Worm (Caenorhabditis elegans) whole organism, young adult: Measurements from ENCODE around the gene tctn-1.
A peak's percentile ranks its signal among the peaks of the same experiment; 100 is the strongest.
"Not testable (repeated sequence)": the region's sequence is repeated elsewhere in the genome, so short reads cannot be mapped to it uniquely, and the experiment has no call there.

ENCODE experiments used
- B0019.2 ChIP-seq: fragments of 200-800 bp; sonication (Bioruptor generic); conservative IDR thresholded peaks from 2 replicates; pipeline ENCODE4 v1.3.6; 2022; ENCODE audit warnings: missing genetic modification reagents, missing genetic modification characterization, missing compliant biosample characterization
- B0035.1 ChIP-seq: sonication (generic microtip); optimal IDR thresholded peaks from 2 replicates; lab custom pipeline; 2016; ENCODE audit warnings: missing genetic modification characterization, mild to moderate bottlenecking, missing compliant biosample characterization, missing genotype, missing genetic modification reagents
- F33H1.4 ChIP-seq: fragments of 200-800 bp; sonication (Bioruptor generic); IDR thresholded peaks from 2 replicates; pipeline ENCODE4 v1.3.6; 2022; ENCODE audit warnings: missing genetic modification reagents, missing genetic modification characterization, missing compliant biosample characterization
- Y95B8A.8 ChIP-seq: fragments of 200-800 bp; sonication (Bioruptor generic); IDR thresholded peaks from 2 replicates; pipeline ENCODE4 v1.3.6; 2022; ENCODE audit warnings: missing genetic modification reagents, missing genetic modification characterization, missing compliant biosample characterization
- akir-1 ChIP-seq: fragments of 200-800 bp; sonication (Bioruptor generic); optimal IDR thresholded peaks from 2 replicates; lab custom pipeline; 2018; ENCODE audit warnings: mild to moderate bottlenecking, missing genetic modification characterization, moderate library complexity, missing compliant biosample characterization
- aptf-2 ChIP-seq: fragments of 200-800 bp; sonication (Bioruptor generic); conservative IDR thresholded peaks from 2 replicates; pipeline ENCODE4 v1.3.6; 2022; ENCODE audit warnings: missing genetic modification reagents, missing genetic modification characterization, missing compliant biosample characterization
- aptf-3 ChIP-seq: fragments of 200-800 bp; sonication (Bioruptor generic); IDR thresholded peaks from 2 replicates; pipeline ENCODE4 v1.3.6; 2022; ENCODE audit warnings: missing genetic modification characterization, missing compliant biosample characterization
- attf-5 ChIP-seq: fragments of 200-800 bp; sonication (Bioruptor generic); optimal IDR thresholded peaks from 2 replicates; lab custom pipeline; 2018; ENCODE audit warnings: mild to moderate bottlenecking, missing genetic modification characterization, missing compliant biosample characterization
- attf-6 ChIP-seq: fragments of 200-800 bp; sonication (Bioruptor generic); IDR thresholded peaks from 2 replicates; pipeline ENCODE4 v1.3.6; 2022; ENCODE audit warnings: missing genetic modification reagents, missing genetic modification characterization, missing compliant biosample characterization
- bed-2 ChIP-seq: fragments of 200-800 bp; sonication (Bioruptor generic); IDR thresholded peaks from 2 replicates; pipeline ENCODE4 v1.3.6; 2022; ENCODE audit warnings: missing genetic modification reagents, missing genetic modification characterization, missing compliant biosample characterization
- ceh-100 ChIP-seq: fragments of 200-800 bp; sonication (Bioruptor generic); IDR thresholded peaks from 2 replicates; pipeline ENCODE4 v1.3.6; 2022; ENCODE audit warnings: missing genetic modification reagents, missing genetic modification characterization, missing compliant biosample characterization
- die-1 ChIP-seq: sonication (generic microtip); optimal IDR thresholded peaks from 2 replicates; lab custom pipeline; 2016; ENCODE audit warnings: missing genotype, mild to moderate bottlenecking, missing genetic modification characterization, missing compliant biosample characterization
- ekl-4 ChIP-seq: fragments of 200-800 bp; sonication (Bioruptor generic); IDR thresholded peaks from 2 replicates; pipeline ENCODE4 v1.3.6; 2022; ENCODE audit warnings: missing genetic modification reagents, missing genetic modification characterization, missing compliant biosample characterization
- hlh-26 ChIP-seq: fragments of 200-800 bp; sonication (Bioruptor generic); conservative IDR thresholded peaks from 2 replicates; pipeline ENCODE4 v1.3.6; 2022; ENCODE audit warnings: missing genetic modification reagents, missing genetic modification characterization, missing compliant biosample characterization
- hmg-1.2 ChIP-seq: fragments of 200-800 bp; sonication (Bioruptor generic); IDR thresholded peaks from 2 replicates; pipeline ENCODE4 v1.3.6; 2022; ENCODE audit warnings: missing genetic modification reagents, missing genetic modification characterization, missing compliant biosample characterization
- hrde-1 ChIP-seq: sonication (generic microtip); optimal IDR thresholded peaks from 2 replicates; lab custom pipeline; 2016; ENCODE audit warnings: missing genetic modification characterization, mild to moderate bottlenecking, missing compliant biosample characterization, moderate library complexity, missing genotype, missing genetic modification reagents, borderline replicate concordance
- lin-40 ChIP-seq: sonication (generic microtip); optimal IDR thresholded peaks from 2 replicates; lab custom pipeline; 2016; ENCODE audit warnings: missing genetic modification characterization, mild to moderate bottlenecking, missing compliant biosample characterization, missing genotype, missing genetic modification reagents
- lin-54 ChIP-seq: fragments of 200-800 bp; sonication (Bioruptor generic); optimal IDR thresholded peaks from 2 replicates; lab custom pipeline; 2018; ENCODE audit warnings: mild to moderate bottlenecking, missing genetic modification characterization, missing compliant biosample characterization
- lsl-1 ChIP-seq: fragments of 200-800 bp; sonication (Bioruptor generic); optimal IDR thresholded peaks from 2 replicates; lab custom pipeline; 2018; ENCODE audit warnings: mild to moderate bottlenecking, missing genetic modification characterization, moderate library complexity, missing compliant biosample characterization
- madf-3 ChIP-seq: fragments of 200-800 bp; sonication (Bioruptor generic); IDR thresholded peaks from 2 replicates; pipeline ENCODE4 v1.3.6; 2022; ENCODE audit warnings: missing genetic modification reagents, missing genetic modification characterization, missing compliant biosample characterization
- madf-6 ChIP-seq: fragments of 200-800 bp; sonication (Bioruptor generic); IDR thresholded peaks from 2 replicates; pipeline ENCODE4 v1.3.6; 2022; ENCODE audit warnings: missing genetic modification reagents, missing genetic modification characterization, missing compliant biosample characterization
- madf-8 ChIP-seq: fragments of 200-800 bp; sonication (Bioruptor generic); conservative IDR thresholded peaks from 2 replicates; pipeline ENCODE4 v1.3.6; 2022; ENCODE audit warnings: missing genetic modification reagents, missing genetic modification characterization, missing compliant biosample characterization
- mcd-1 ChIP-seq: fragments of 200-800 bp; sonication (Bioruptor generic); IDR thresholded peaks from 2 replicates; pipeline ENCODE4 v1.3.6; 2022; ENCODE audit warnings: missing genetic modification reagents, missing genetic modification characterization, missing compliant biosample characterization
- nfyb-1 ChIP-seq: fragments of 200-800 bp; sonication (Bioruptor generic); IDR thresholded peaks from 2 replicates; pipeline ENCODE4 v1.3.6; 2022; ENCODE audit warnings: missing genetic modification reagents, missing genetic modification characterization, missing compliant biosample characterization
- nhr-27 ChIP-seq: fragments of 200-800 bp; sonication (Bioruptor generic); optimal IDR thresholded peaks from 2 replicates; lab custom pipeline; 2018; ENCODE audit warnings: mild to moderate bottlenecking, missing genetic modification characterization, moderate library complexity, missing compliant biosample characterization
- pbrm-1 ChIP-seq: fragments of 200-800 bp; sonication (Bioruptor generic); IDR thresholded peaks from 2 replicates; pipeline ENCODE4 v1.3.6; 2022; ENCODE audit warnings: missing genetic modification reagents, missing genetic modification characterization, missing compliant biosample characterization
- pha-4 ChIP-seq: fragments of 150-350 bp; sonication (generic microtip); optimal IDR thresholded peaks from 2 replicates; lab custom pipeline; 2014; ENCODE audit warnings: missing biosample characterization, missing genetic modification reagents, missing genetic modification characterization
- rec-8 ChIP-seq, 2 experiments: sonication (generic microtip); optimal IDR thresholded peaks; 2 replicates each; lab custom pipeline; 2016; ENCODE audit warnings: mild to moderate bottlenecking in 2 of 2, missing genetic modification characterization in 2 of 2, missing genetic modification reagents in 2 of 2, missing genotype in 2 of 2, missing biosample characterization in 1 of 2, missing compliant biosample characterization in 1 of 2, moderate library complexity in 1 of 2
- repo-1 ChIP-seq: sonication (generic microtip); optimal IDR thresholded peaks from 2 replicates; lab custom pipeline; 2017; ENCODE audit warnings: mild to moderate bottlenecking, missing genetic modification characterization, missing compliant biosample characterization
- rpc-1 ChIP-seq, 2 experiments: fragments of 150-350 bp in 1 of 2; sonication (generic microtip) in 1 of 2; optimal IDR thresholded peaks; 2 replicates each; lab custom pipeline; 2014 to 2018; ENCODE audit warnings: missing biosample characterization in 1 of 2, missing genetic modification characterization in 1 of 2, missing genetic modification reagents in 1 of 2, missing genotype in 1 of 2
- snpc-1.1 ChIP-seq: sonication (generic microtip); optimal IDR thresholded peaks from 2 replicates; lab custom pipeline; 2017; ENCODE audit warnings: missing genetic modification characterization, mild to moderate bottlenecking, missing compliant biosample characterization, antibody characterized with exemption, moderate library complexity, missing genotype, missing genetic modification reagents; ENCODE audit not compliant: insufficient read depth
- snpc-1.3 ChIP-seq: sonication (generic microtip); optimal IDR thresholded peaks from 2 replicates; lab custom pipeline; 2017; ENCODE audit warnings: missing genetic modification characterization, mild to moderate bottlenecking, missing compliant biosample characterization, antibody characterized with exemption, moderate library complexity, missing genotype, missing genetic modification reagents; ENCODE audit not compliant: insufficient read depth
- snpc-4 ChIP-seq, 5 experiments: fragments of 150-350 bp in 1 of 5; sonication (generic microtip) in 4 of 5; optimal IDR thresholded peaks; 2 replicates each; lab custom pipeline; 2014 to 2018; ENCODE audit warnings: missing genetic modification characterization in 5 of 5, missing biosample characterization in 3 of 5, antibody characterized with exemption in 2 of 5, mild to moderate bottlenecking in 2 of 5, missing compliant biosample characterization in 2 of 5, missing genotype in 2 of 5, moderate library complexity in 2 of 5, missing genetic modification reagents in 1 of 5
- sptf-2 ChIP-seq: fragments of 200-800 bp; sonication (Bioruptor generic); optimal IDR thresholded peaks from 2 replicates; lab custom pipeline; 2018; ENCODE audit warnings: mild to moderate bottlenecking, missing genetic modification characterization, missing compliant biosample characterization
- tbp1 ChIP-seq: fragments of 200-800 bp; sonication (Bioruptor generic); optimal IDR thresholded peaks from 2 replicates; lab custom pipeline; 2018; ENCODE audit warnings: mild to moderate bottlenecking, missing genetic modification characterization, missing compliant biosample characterization
- tlf-1 ChIP-seq: fragments of 200-800 bp; sonication (Bioruptor generic); optimal IDR thresholded peaks from 2 replicates; lab custom pipeline; 2018; ENCODE audit warnings: mild to moderate bottlenecking, missing genetic modification characterization, missing compliant biosample characterization
- xnd-1 ChIP-seq: sonication (generic microtip); optimal IDR thresholded peaks from 2 replicates; lab custom pipeline; 2016; ENCODE audit warnings: missing genotype, missing genetic modification reagents, missing genetic modification characterization, missing compliant biosample characterization
- zfh-2 ChIP-seq: fragments of 200-800 bp; sonication (Bioruptor generic); conservative IDR thresholded peaks from 2 replicates; pipeline ENCODE4 v1.3.6; 2022; ENCODE audit warnings: missing genetic modification reagents, missing genetic modification characterization, missing compliant biosample characterization
- zim-3 ChIP-seq: sonication (generic microtip); optimal IDR thresholded peaks from 2 replicates; lab custom pipeline; 2017; ENCODE audit warnings: mild to moderate bottlenecking, missing genetic modification characterization, moderate library complexity, missing compliant biosample characterization
- ztf-25 ChIP-seq: fragments of 200-800 bp; sonication (Bioruptor generic); IDR thresholded peaks from 2 replicates; pipeline ENCODE4 v1.3.6; 2022; ENCODE audit warnings: missing genetic modification reagents, missing genetic modification characterization, missing compliant biosample characterization
- ztf-6 ChIP-seq: fragments of 200-800 bp; sonication (Bioruptor generic); IDR thresholded peaks from 2 replicates; pipeline ENCODE4 v1.3.6; 2022; ENCODE audit warnings: missing genetic modification reagents, missing genetic modification characterization, missing compliant biosample characterization

The tctn-1 gene

ce11 chrIV:4762990-4763545 is 15.4 kb upstream of the tctn-1 start:
- peak; percentile 49 for TF ChIP-seq F33H1.4 (GFP tag; lab: Robert Waterston, UW)
- not testable (repeated sequence) for TF ChIP-seq snpc-4 (GFP tag; optimal IDR thresholded peaks at IDR 0.05; lab: Kevin White, UChicago)
- TF ChIP-seq snpc-4 (tag; optimal IDR thresholded peaks at IDR 0.05; lab: Kevin White, UChicago) = peak in 1 of 4 experiments; percentile 39
- peak; percentile 75 for TF ChIP-seq madf-6 (GFP tag; lab: Robert Waterston, UW)
- TF ChIP-seq mcd-1 (GFP tag; lab: Robert Waterston, UW) = peak; percentile 70
- TF ChIP-seq lsl-1 (GFP tag; lab: Kevin White, UChicago) = peak; percentile 52
- peak; percentile 26; the same call in 1 of the 2 replicates for TF ChIP-seq hmg-1.2
- peak; percentile 17 for TF ChIP-seq xnd-1 (tag; lab: Kevin White, UChicago)

- TF ChIP-seq snpc-4 (GFP tag; optimal IDR thresholded peaks at IDR 0.05; lab: Kevin White, UChicago) (peak; percentile 37), snpc-4 (tag; optimal IDR thresholded peaks at IDR 0.05; lab: Kevin White, UChicago) (peak; percentile 8 to 80 (median 58)), pbrm-1 (GFP tag; lab: Robert Waterston, UW) (peak; percentile 44; the same call in 1 of the 2 replicates), zim-3 (tag; lab: Kevin White, UChicago) (no peak), lin-40 (no peak), lsl-1 (GFP tag; lab: Kevin White, UChicago) (peak; percentile 94), bed-2 (GFP tag; lab: Robert Waterston, UW) (no peak), ztf-6 (no peak), die-1 (tag; lab: Kevin White, UChicago) (no peak), sptf-2 (no peak), madf-8 (peak; percentile 87), ztf-25 (GFP tag; lab: Robert Waterston, UW) (no peak), tlf-1 (GFP tag; lab: Kevin White, UChicago) (peak; percentile 54), madf-3 (GFP tag; lab: Robert Waterston, UW) (0 out of 2 replicates have a peak, but pooled peaks have one; percentile 31), rec-8 (tag; optimal IDR thresholded peaks at IDR 0.05; lab: Kevin White, UChicago) (no peak), xnd-1 (tag; lab: Kevin White, UChicago) (peak; percentile 86), B0019.2 (GFP tag; lab: Robert Waterston, UW) (no peak; the same call in 1 of the 2 replicates), rpc-1 (optimal IDR thresholded peaks at IDR 0.05; lab: Kevin White, UChicago) (no peak), rpc-1 (tag; optimal IDR thresholded peaks at IDR 0.05; lab: Kevin White, UChicago) (no peak), attf-5 (GFP tag; lab: Kevin White, UChicago) (no peak), aptf-2 (GFP tag; lab: Robert Waterston, UW) (no peak), lin-54 (GFP tag; lab: Kevin White, UChicago) (peak; percentile 85), snpc-1.3 (tag; lab: Kevin White, UChicago) (peak; percentile 52), zfh-2 (no peak), hlh-26 (GFP tag; lab: Robert Waterston, UW) (no peak), ceh-100 (GFP tag; lab: Robert Waterston, UW) (no peak), Y95B8A.8 (no peak), tbp1 (GFP tag; lab: Kevin White, UChicago) (peak; percentile 37), akir-1 (GFP tag; lab: Kevin White, UChicago) (no peak), ekl-4 (peak; percentile 75), nhr-27 (tag; lab: Kevin White, UChicago) (no peak), aptf-3 (GFP tag; lab: Robert Waterston, UW) (no peak), attf-6 (peak; percentile 44; the same call in 1 of the 2 replicates), nfyb-1 (GFP tag; lab: Robert Waterston, UW) (no peak), mcd-1 (GFP tag; lab: Robert Waterston, UW) (peak; percentile 67; the same call in 1 of the 2 replicates), hrde-1 (tag; lab: Kevin White, UChicago) (no peak), snpc-1.1 (peak; percentile 46), repo-1 (no peak), B0035.1 (tag; lab: Kevin White, UChicago) (no peak), pha-4 (tag; lab: Kevin White, UChicago) (no peak)
Observed at ce11 chrIV:4760378-4761084, 12.9 kb upstream of the tctn-1 start, which contains the start of the genes memi-1 and cyp-31A3. Gene memi-1, minus strand, starts transcription at chrIV:4760428. Gene cyp-31A3, plus strand, starts transcription at chrIV:4761049.
